Worm (Caenorhabditis elegans): ENCODE measurements around the gene T26C5.5.

DNA sequence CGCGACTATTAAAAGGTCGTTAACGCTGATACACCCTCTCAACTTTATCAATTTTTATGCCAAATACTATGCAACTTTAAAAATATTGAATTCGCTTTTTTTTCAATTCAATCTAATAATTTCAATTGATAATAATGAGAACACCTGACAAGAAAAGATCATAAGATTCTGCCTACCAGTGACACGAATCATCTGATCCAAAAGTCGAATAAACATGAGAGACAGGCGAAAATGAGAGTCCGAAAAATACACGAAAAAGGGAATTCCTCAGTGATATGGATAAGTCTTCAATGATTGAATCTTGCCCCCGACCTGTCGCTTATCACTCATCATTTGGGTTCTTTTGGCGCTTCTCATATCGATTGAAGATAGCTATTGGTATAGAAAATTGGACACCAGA lies 4.9 kb downstream of the T26C5.5 start:
- TF ChIP-seq tab-1 (GFP tag; IDR thresholded peaks at IDR 0.05), result no peak
- no peak for TF ChIP-seq cog-1 (tag; optimal IDR thresholded peaks at IDR 0.05)
- TF ChIP-seq T22C8.4 (GFP tag; IDR thresholded peaks at IDR 0.05), result no peak
- no peak for TF ChIP-seq ztf-29 (GFP tag; IDR thresholded peaks at IDR 0.05)
- no peak for TF ChIP-seq ztf-23 (GFP tag; IDR thresholded peaks at IDR 0.05)
- TF ChIP-seq med-1 (GFP tag; optimal IDR thresholded peaks at IDR 0.05; ENCODE audit: insufficient read depth), result no peak
- no peak for TF ChIP-seq klf-2 (GFP tag; conservative IDR thresholded peaks at IDR 0.05)
